Worm (Caenorhabditis elegans): ENCODE results near the gene glr-6.
"Not testable (repeated sequence)": the region's sequence is repeated elsewhere in the genome, so short reads cannot be mapped to it uniquely, and the experiment has no call there.

glr-6 gene

DNA sequence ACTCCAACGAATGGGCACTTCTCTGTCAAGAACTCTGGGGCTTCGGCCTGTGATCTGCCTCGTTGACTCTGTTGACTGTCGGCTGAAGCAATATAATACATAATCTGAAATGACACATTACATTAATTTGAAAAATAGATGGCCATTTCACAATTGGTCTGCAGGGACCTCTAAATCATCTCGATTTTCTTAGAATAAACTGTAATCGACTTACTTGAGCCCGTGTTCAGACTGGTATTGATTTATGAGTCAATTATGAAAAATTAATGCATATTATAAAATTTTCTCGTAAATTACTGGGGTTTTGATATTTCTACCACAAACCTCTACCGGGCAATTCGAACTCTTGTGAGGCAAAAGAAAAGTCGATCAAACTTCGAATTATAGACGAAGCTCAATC, 28.1 kb upstream of the glr-6 start, which contains the start of gene C53B7.6:
C53B7.6 (minus strand) TSS at position 101 of the 400 bp plus-strand sequence.
- TF ChIP-seq mep-1, nhr-28, mab-5 (tag; optimal IDR thresholded peaks at IDR 0.05): not testable (repeated sequence)

- TF ChIP-seq nhr-237 (tag; optimal IDR thresholded peaks at IDR 0.05) (no peak), cnd-1 (tag; optimal IDR thresholded peaks at IDR 0.05) (peak; percentile 76), nhr-2 (tag; optimal IDR thresholded peaks at IDR 0.05) (no peak), ceh-43 (GFP tag; optimal IDR thresholded peaks at IDR 0.05) (no peak), hlh-1 (tag; optimal IDR thresholded peaks at IDR 0.05) (no peak), M03D4.4 (tag; optimal IDR thresholded peaks at IDR 0.05) (peak; percentile 7), sptf-1 (tag; optimal IDR thresholded peaks at IDR 0.05) (peak; percentile 41), snpc-4 (tag; optimal IDR thresholded peaks at IDR 0.05) (no peak), lsy-2 (tag; optimal IDR thresholded peaks at IDR 0.05) (no peak), ham-2 (GFP tag; optimal IDR thresholded peaks at IDR 0.05) (peak; percentile 42), unc-120 (tag; optimal IDR thresholded peaks at IDR 0.05; ENCODE audit: poor library complexity, severe bottlenecking) (peak; percentile 15), mep-1 (tag; optimal IDR thresholded peaks at IDR 0.05) (no peak), zip-8 (tag; optimal IDR thresholded peaks at IDR 0.05) (no peak), tbx-8 (GFP tag; optimal IDR thresholded peaks at IDR 0.05) (no peak), mab-5 (tag; optimal IDR thresholded peaks at IDR 0.05) (no peak), drap-1 (GFP tag; optimal IDR thresholded peaks at IDR 0.05) (peak; percentile 52), elt-1 (tag; optimal IDR thresholded peaks at IDR 0.05; ENCODE audit: borderline replicate concordance, insufficient read depth) (no peak), blmp-1 (tag; optimal IDR thresholded peaks at IDR 0.05) (no peak), mls-2 (tag; optimal IDR thresholded peaks at IDR 0.05) (no peak), elt-3 (tag; optimal IDR thresholded peaks at IDR 0.05) (no peak), flh-1 (GFP tag; optimal IDR thresholded peaks at IDR 0.05) (no peak), ceh-39 (tag; optimal IDR thresholded peaks at IDR 0.05) (no peak), sem-2 (GFP tag; optimal IDR thresholded peaks at IDR 0.05) (peak; percentile 5), ces-1 (GFP tag; optimal IDR thresholded peaks at IDR 0.05) (no peak), pha-4 (tag; optimal IDR thresholded peaks at IDR 0.05) (no peak), ceh-83 (GFP tag; optimal IDR thresholded peaks at IDR 0.05) (peak; percentile 31), nhr-12 (tag; optimal IDR thresholded peaks at IDR 0.05) (no peak), nhr-76 (tag; optimal IDR thresholded peaks at IDR 0.05) (no peak), bed-3 (GFP tag; optimal IDR thresholded peaks at IDR 0.05) (no peak), ztf-11 (tag; optimal IDR thresholded peaks at IDR 0.05) (no peak), unc-39 (tag; optimal IDR thresholded peaks at IDR 0.05) (no peak), lin-32 (GFP tag; optimal IDR thresholded peaks at IDR 0.05) (peak; percentile 5), nhr-28 (tag; optimal IDR thresholded peaks at IDR 0.05) (no peak), unc-62 (GFP tag; optimal IDR thresholded peaks at IDR 0.05) (no peak), lin-13 (tag; optimal IDR thresholded peaks at IDR 0.05) (no peak)
Observed at ce11 chrX:6867707-6868106, 27.2 kb upstream of the glr-6 start.

DNA sequence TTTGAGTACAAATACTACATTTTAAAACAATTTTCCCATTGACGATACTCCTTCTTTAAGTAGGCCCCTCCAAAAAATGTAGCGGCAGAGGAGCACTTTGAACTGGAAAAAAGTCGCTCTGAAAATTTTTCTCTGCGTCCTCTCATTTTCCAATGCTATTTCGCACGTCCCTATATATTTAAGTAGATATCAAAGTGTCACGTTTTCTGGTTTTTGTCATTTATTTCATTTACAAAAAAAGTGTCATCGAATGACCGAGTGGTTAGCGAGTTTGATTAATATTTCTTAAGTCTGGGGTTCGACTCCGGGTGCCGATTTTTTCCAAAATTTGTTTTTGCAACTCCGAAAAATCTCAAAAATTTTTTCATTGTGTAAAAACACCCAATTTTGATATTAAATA, 26.4 kb upstream of the glr-6 start:
- TF ChIP-seq drap-1 (GFP tag; optimal IDR thresholded peaks at IDR 0.05) = no peak
- no peak for TF ChIP-seq hlh-1 (tag; optimal IDR thresholded peaks at IDR 0.05)
- TF ChIP-seq ceh-39 (tag; optimal IDR thresholded peaks at IDR 0.05) = no peak

DNA sequence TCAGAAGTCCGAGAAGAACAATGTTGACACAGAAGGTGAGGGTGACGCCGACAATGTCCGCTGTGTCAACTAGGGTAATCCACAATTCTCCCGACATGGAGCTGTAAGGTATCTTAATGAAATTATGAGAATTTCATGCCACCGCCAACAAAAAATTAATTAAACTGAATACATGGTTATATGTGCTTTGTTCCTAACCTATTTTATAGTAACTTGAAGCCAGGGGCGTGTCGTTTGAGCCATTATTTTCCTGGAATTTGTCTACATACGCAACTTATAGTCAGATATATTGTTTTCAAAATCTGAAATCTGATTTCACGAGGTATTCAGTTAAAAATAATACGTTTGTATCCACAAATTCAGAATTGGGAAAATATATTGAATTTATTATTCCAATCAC, 25.3 kb upstream of the glr-6 start, which contains the start of gene odr-10:
odr-10 (minus strand) TSS at position 101 of the 400 bp plus-strand sequence.
- no peak for TF ChIP-seq flh-1 (GFP tag; optimal IDR thresholded peaks at IDR 0.05)
- TF ChIP-seq nhr-2 (tag; optimal IDR thresholded peaks at IDR 0.05) = no peak
- no peak for TF ChIP-seq ces-1 (GFP tag; optimal IDR thresholded peaks at IDR 0.05)
- TF ChIP-seq elt-1 (tag; optimal IDR thresholded peaks at IDR 0.05; ENCODE audit: borderline replicate concordance, insufficient read depth) = no peak
- no peak for TF ChIP-seq nhr-12 (tag; optimal IDR thresholded peaks at IDR 0.05)
- no peak for TF ChIP-seq lsy-2 (tag; optimal IDR thresholded peaks at IDR 0.05)
- TF ChIP-seq mab-5 (tag; optimal IDR thresholded peaks at IDR 0.05) = no peak
- no peak for TF ChIP-seq ceh-39 (tag; optimal IDR thresholded peaks at IDR 0.05)
- TF ChIP-seq tbx-8 (GFP tag; optimal IDR thresholded peaks at IDR 0.05) = no peak
